Fruit fly (Drosophila melanogaster): ENCODE data around the gene Cyp4d1.

Gene Cyp4d1

DNA sequence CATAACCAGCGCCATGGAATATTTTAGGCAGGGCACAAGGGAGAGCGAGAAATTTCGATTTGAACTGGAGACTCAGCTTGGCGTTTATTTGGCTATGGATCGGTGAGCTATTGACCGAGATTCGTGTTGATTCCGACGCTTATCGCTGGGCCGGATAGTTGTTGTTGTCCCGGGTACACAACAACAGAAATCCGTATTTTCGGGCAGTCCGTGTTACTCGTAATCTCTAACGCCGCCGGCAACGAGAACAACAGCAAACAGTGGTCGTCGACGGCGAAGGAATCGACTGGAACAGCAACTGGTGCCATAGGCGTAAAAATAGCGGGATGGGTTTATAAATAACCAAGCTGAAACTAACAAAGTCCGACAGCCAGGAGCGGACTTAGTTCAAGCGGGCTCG is 29.9 kb upstream of the Cyp4d1 start:
- TF ChIP-seq tai (GFP tag; optimal IDR thresholded peaks at IDR 0.05), result no peak

- no peak for TF ChIP-seq CG9705 (GFP tag; optimal IDR thresholded peaks at IDR 0.05)
- no peak for TF ChIP-seq woc (GFP tag; optimal IDR thresholded peaks at IDR 0.05)
- no peak for TF ChIP-seq pan (optimal IDR thresholded peaks at IDR 0.05)
- TF ChIP-seq OdsH (GFP tag; optimal IDR thresholded peaks at IDR 0.05), result no peak
- TF ChIP-seq Dif (GFP tag; optimal IDR thresholded peaks at IDR 0.05; ENCODE audit: partially characterized antibody), result no peak
- no peak for TF ChIP-seq Hr78 (GFP tag; optimal IDR thresholded peaks at IDR 0.05)
- TF ChIP-seq Hr83 (GFP tag; optimal IDR thresholded peaks at IDR 0.05; ENCODE audit: poor library complexity, severe bottlenecking), result no peak
- no peak for TF ChIP-seq tai (GFP tag; optimal IDR thresholded peaks at IDR 0.05)
- no peak for TF ChIP-seq Jra (GFP tag; optimal IDR thresholded peaks at IDR 0.05)
- no peak for TF ChIP-seq Myc (optimal IDR thresholded peaks at IDR 0.05)
- TF ChIP-seq h (GFP tag; optimal IDR thresholded peaks at IDR 0.05), result no peak
- no peak for TF ChIP-seq Mio (GFP tag; optimal IDR thresholded peaks at IDR 0.05)
- no peak for TF ChIP-seq lola (GFP tag; optimal IDR thresholded peaks at IDR 0.05)
- TF ChIP-seq usp (GFP tag; optimal IDR thresholded peaks at IDR 0.05), result no peak
- TF ChIP-seq dmrt93B (GFP tag; optimal IDR thresholded peaks at IDR 0.05), result no peak
- TF ChIP-seq foxo (GFP tag; optimal IDR thresholded peaks at IDR 0.05), result no peak
- no peak for TF ChIP-seq N (GFP tag; optimal IDR thresholded peaks at IDR 0.05)
Measured at dm6 chrX:2188888-2189287, 26.9 kb upstream of the Cyp4d1 start, which contains the start of gene Mct1. Mct1 (plus strand) TSS chrX:2189188.

- TF ChIP-seq sv (GFP tag; optimal IDR thresholded peaks at IDR 0.05), result no peak
- TF ChIP-seq ey (GFP tag; optimal IDR thresholded peaks at IDR 0.05), result no peak
- TF ChIP-seq Myc (optimal IDR thresholded peaks at IDR 0.05), result no peak
- TF ChIP-seq CG9705 (GFP tag; optimal IDR thresholded peaks at IDR 0.05), result no peak
- no peak for TF ChIP-seq CrebA (GFP tag; optimal IDR thresholded peaks at IDR 0.05; ENCODE audit: borderline replicate concordance)
Measured at dm6 chrX:2187520-2187919, 25.5 kb upstream of the Cyp4d1 start, which contains the start of gene CG3457. CG3457 (plus strand) TSS chrX:2187820.

DNA sequence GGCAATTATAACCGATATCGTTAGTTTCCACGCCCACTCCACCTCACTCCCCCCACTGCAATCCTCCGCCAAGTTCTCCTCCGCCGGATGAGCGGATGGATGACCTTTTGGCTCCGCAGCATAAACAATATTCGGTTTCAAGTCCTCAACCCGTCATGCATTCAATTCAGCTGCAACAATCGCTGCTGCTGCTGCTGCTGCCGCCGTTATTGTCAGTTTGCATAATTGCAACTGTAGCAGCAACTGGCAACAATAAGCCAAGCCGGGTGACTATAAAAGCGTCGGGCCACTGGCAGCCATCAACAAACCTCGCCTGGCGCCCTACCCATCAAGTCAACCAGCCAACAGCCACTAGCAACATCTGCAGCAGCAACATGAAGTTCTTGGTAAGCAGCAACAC is 24.6 kb upstream of the Cyp4d1 start, which contains the start of gene CG17777:
Gene CG17777 (plus strand): TSS at position 301 of the 400 bp plus-strand sequence.
- TF ChIP-seq usp (GFP tag; optimal IDR thresholded peaks at IDR 0.05) (no peak), tai (GFP tag; optimal IDR thresholded peaks at IDR 0.05) (no peak), dl (GFP tag; optimal IDR thresholded peaks at IDR 0.05; ENCODE audit: insufficient read depth in 1 of 2, partially characterized antibody in 2 of 2) (no peak), br (GFP tag; optimal IDR thresholded peaks at IDR 0.05) (no peak), pan (optimal IDR thresholded peaks at IDR 0.05) (no peak), Rel (GFP tag; optimal IDR thresholded peaks at IDR 0.05) (no peak), Rel (tag; optimal IDR thresholded peaks at IDR 0.05) (no peak)

- TF ChIP-seq dmrt93B (GFP tag; optimal IDR thresholded peaks at IDR 0.05) (no peak), OdsH (GFP tag; optimal IDR thresholded peaks at IDR 0.05) (no peak), Dif (GFP tag; optimal IDR thresholded peaks at IDR 0.05; ENCODE audit: partially characterized antibody) (no peak), Hnf4 (GFP tag; optimal IDR thresholded peaks at IDR 0.05) (no peak), jim (GFP tag; optimal IDR thresholded peaks at IDR 0.05) (no peak), h (GFP tag; optimal IDR thresholded peaks at IDR 0.05) (no peak), ey (GFP tag; optimal IDR thresholded peaks at IDR 0.05) (no peak), CrebA (GFP tag; optimal IDR thresholded peaks at IDR 0.05; ENCODE audit: borderline replicate concordance) (no peak), GATAd (GFP tag; optimal IDR thresholded peaks at IDR 0.05) (no peak), Dfd (GFP tag; optimal IDR thresholded peaks at IDR 0.05) (no peak), lola (GFP tag; optimal IDR thresholded peaks at IDR 0.05) (no peak), rgr (GFP tag; optimal IDR thresholded peaks at IDR 0.05) (peak; percentile 8), br (GFP tag; optimal IDR thresholded peaks at IDR 0.05) (no peak), Rel (GFP tag; optimal IDR thresholded peaks at IDR 0.05) (no peak), Rel (tag; optimal IDR thresholded peaks at IDR 0.05) (peak; percentile 55), HLH106 (tag; optimal IDR thresholded peaks at IDR 0.05) (peak; percentile 27), Hr78 (GFP tag; optimal IDR thresholded peaks at IDR 0.05) (no peak), Mio (GFP tag; optimal IDR thresholded peaks at IDR 0.05) (no peak), tai (GFP tag; optimal IDR thresholded peaks at IDR 0.05) (no peak), foxo (GFP tag; optimal IDR thresholded peaks at IDR 0.05) (peak in 1 of 2 experiments; percentile 13), usp (GFP tag; optimal IDR thresholded peaks at IDR 0.05) (no peak), CG9705 (GFP tag; optimal IDR thresholded peaks at IDR 0.05) (no peak), Sp1 (GFP tag; optimal IDR thresholded peaks at IDR 0.05) (peak; percentile 1), brk (GFP tag; optimal IDR thresholded peaks at IDR 0.05) (no peak), CG32264 (GFP tag; optimal IDR thresholded peaks at IDR 0.05) (no peak), dl (GFP tag; optimal IDR thresholded peaks at IDR 0.05; ENCODE audit: insufficient read depth in 1 of 2, partially characterized antibody in 2 of 2) (no peak), fru (GFP tag; optimal IDR thresholded peaks at IDR 0.05) (no peak), sage (GFP tag; optimal IDR thresholded peaks at IDR 0.05) (no peak), psq (GFP tag; optimal IDR thresholded peaks at IDR 0.05) (no peak), Myc (optimal IDR thresholded peaks at IDR 0.05) (peak; percentile 97), N (GFP tag; optimal IDR thresholded peaks at IDR 0.05) (no peak), pan (optimal IDR thresholded peaks at IDR 0.05) (no peak), Vsx2 (GFP tag; optimal IDR thresholded peaks at IDR 0.05; ENCODE audit: partially characterized antibody) (no peak), dsf (GFP tag; optimal IDR thresholded peaks at IDR 0.05; ENCODE audit: borderline replicate concordance) (no peak)
Measured at dm6 chrX:2184563-2184962, 22.6 kb upstream of the Cyp4d1 start, which contains the start of the genes Nmd3 and CG17776. Nmd3 (minus strand) TSS chrX:2184668. CG17776 (plus strand) TSS chrX:2184725.
